Worm (Caenorhabditis elegans) whole organism, L3 larva: ENCODE measurements around the gene F19C7.4.

Source experiments
- R02D3.7 ChIP-seq: fragments of 150-350 bp; optimal IDR thresholded peaks from 2 replicates; lab custom pipeline; 2014; ENCODE audit warnings: missing biosample characterization, missing genetic modification characterization
- ama-1 ChIP-seq: fragments of 150-350 bp; optimal IDR thresholded peaks from 2 replicates; lab custom pipeline; 2018
- egl-27 ChIP-seq: sonication (generic microtip); optimal IDR thresholded peaks from 4 replicates; lab custom pipeline; 2017; ENCODE audit warnings: missing biosample characterization, missing genetic modification reagents, missing genetic modification characterization
- lin-39 ChIP-seq: fragments of 150-350 bp; optimal IDR thresholded peaks from 2 replicates; lab custom pipeline; 2018; ENCODE audit warnings: missing biosample characterization, missing genetic modification reagents, missing genetic modification characterization
- nhr-237 ChIP-seq: fragments of 150-350 bp; optimal IDR thresholded peaks from 2 replicates; lab custom pipeline; 2014; ENCODE audit warnings: missing biosample characterization, missing genetic modification characterization
- nhr-28 ChIP-seq: fragments of 150-350 bp; optimal IDR thresholded peaks from 2 replicates; lab custom pipeline; 2014; ENCODE audit warnings: missing biosample characterization, missing genetic modification characterization
- pqm-1 ChIP-seq: fragments of 150-350 bp; optimal IDR thresholded peaks from 2 replicates; lab custom pipeline; 2017; ENCODE audit warnings: missing biosample characterization, missing genetic modification characterization, inconsistent platforms
- skn-1 ChIP-seq: fragments of 150-350 bp; optimal IDR thresholded peaks from 2 replicates; lab custom pipeline; 2014; ENCODE audit warnings: missing biosample characterization, missing genetic modification characterization
- snpc-4 ChIP-seq: fragments of 150-350 bp; optimal IDR thresholded peaks from 2 replicates; lab custom pipeline; 2014; ENCODE audit warnings: missing biosample characterization, missing genetic modification characterization
- unc-39 ChIP-seq: sonication (generic microtip); optimal IDR thresholded peaks from 4 replicates; lab custom pipeline; 2017; ENCODE audit warnings: missing biosample characterization, missing genetic modification characterization
- zag-1 ChIP-seq: fragments of 150-350 bp; optimal IDR thresholded peaks from 2 replicates; lab custom pipeline; 2014; ENCODE audit warnings: missing biosample characterization, missing genetic modification characterization

DNA sequence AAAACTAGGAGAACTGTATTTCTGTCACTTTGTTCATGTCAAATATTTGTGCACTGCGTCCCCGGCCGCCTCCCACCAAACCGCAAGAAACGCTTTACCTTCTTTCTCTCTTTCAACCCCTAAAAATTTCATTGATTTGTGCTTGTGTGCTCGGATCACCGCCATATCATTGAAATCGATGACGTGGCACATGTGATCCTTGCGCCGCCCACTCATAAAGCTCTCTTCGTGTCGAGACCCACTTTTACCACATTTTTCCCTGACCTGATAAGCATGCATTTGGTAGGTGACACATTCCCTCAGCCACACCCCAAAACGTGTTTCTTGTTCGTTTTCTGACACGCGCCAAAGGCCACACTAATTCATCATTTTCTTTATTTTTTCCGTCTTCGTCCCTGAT, 44.9 kb upstream of the F19C7.4 start:
- TF ChIP-seq ama-1 (lab: Kevin White, UChicago) = no peak
- TF ChIP-seq egl-27 = no peak
- no peak for TF ChIP-seq R02D3.7 (tag; lab: Kevin White, UChicago)
- TF ChIP-seq pqm-1 (tag; lab: Kevin White, UChicago) = no peak
- no peak for TF ChIP-seq nhr-28 (tag; lab: Kevin White, UChicago)
- TF ChIP-seq snpc-4 (tag; lab: Kevin White, UChicago) = no peak
- TF ChIP-seq nhr-237 (tag; lab: Kevin White, UChicago) = no peak
- no peak for TF ChIP-seq lin-39 (tag; lab: Kevin White, UChicago)
- no peak for TF ChIP-seq zag-1 (tag; lab: Kevin White, UChicago)
- TF ChIP-seq skn-1 = no peak
- TF ChIP-seq unc-39 (tag; lab: Kevin White, UChicago) = no peak
